Worm (Caenorhabditis elegans) whole organism, L4 larva: ENCODE measurements around the gene C36E6.8.

Source experiments
- F10B5.3 ChIP-seq: sonication (generic microtip); optimal IDR thresholded peaks from 2 replicates; lab custom pipeline; 2016; ENCODE audit warnings: mild to moderate bottlenecking, missing genetic modification characterization, missing compliant biosample characterization
- F44E2.7 ChIP-seq: fragments of 200-800 bp; sonication (Bioruptor generic); IDR thresholded peaks from 2 replicates; pipeline ENCODE4 v2.1.2; 2022; ENCODE audit warnings: missing genetic modification characterization, missing compliant biosample characterization
- F49E8.2 ChIP-seq: sonication (generic microtip); optimal IDR thresholded peaks from 2 replicates; lab custom pipeline; 2016; ENCODE audit warnings: missing compliant biosample characterization, mild to moderate bottlenecking, missing genetic modification characterization, borderline replicate concordance
- T20F7.1 ChIP-seq: fragments of 200-800 bp; sonication (Bioruptor generic); optimal IDR thresholded peaks from 2 replicates; lab custom pipeline; 2018; ENCODE audit warnings: mild to moderate bottlenecking, missing genetic modification characterization, missing compliant biosample characterization
- Y105C5A.15 ChIP-seq: fragments of 200-800 bp; sonication (Bioruptor generic); IDR thresholded peaks from 2 replicates; pipeline ENCODE4 v1.3.6; 2022; ENCODE audit warnings: missing genetic modification characterization, missing compliant biosample characterization
- Y48G9A.11 ChIP-seq: fragments of 200-800 bp; sonication (Bioruptor generic); IDR thresholded peaks from 2 replicates; pipeline ENCODE4 v1.3.6; 2022; ENCODE audit warnings: missing genetic modification reagents, missing genetic modification characterization, missing compliant biosample characterization
- aha-1 ChIP-seq: fragments of 150-350 bp; peaks from one replicate; lab custom pipeline; 2014; ENCODE audit warnings: missing biosample characterization, missing genetic modification characterization
- aly-2 ChIP-seq: sonication (generic microtip); optimal IDR thresholded peaks from 2 replicates; lab custom pipeline; 2018; ENCODE audit warnings: missing biosample characterization, missing genetic modification characterization
- arid-1 ChIP-seq: fragments of 200-800 bp; sonication (Bioruptor generic); conservative IDR thresholded peaks from 2 replicates; pipeline ENCODE4 v1.3.6; 2022; ENCODE audit warnings: missing genetic modification reagents, missing genetic modification characterization, missing compliant biosample characterization
- ceh-28 ChIP-seq: fragments of 150-350 bp; optimal IDR thresholded peaks from 2 replicates; lab custom pipeline; 2014; ENCODE audit warnings: missing biosample characterization, missing genetic modification reagents, missing genetic modification characterization
- ceh-32 ChIP-seq: sonication (generic microtip); optimal IDR thresholded peaks from 2 replicates; lab custom pipeline; 2016; ENCODE audit warnings: mild to moderate bottlenecking, missing genetic modification characterization, missing compliant biosample characterization; ENCODE audit not compliant: poor library complexity
- ceh-44 ChIP-seq: fragments of 200-800 bp; sonication (Bioruptor generic); IDR thresholded peaks from 2 replicates; pipeline ENCODE4 v1.3.6; 2022; ENCODE audit warnings: missing genetic modification reagents, missing genetic modification characterization, missing compliant biosample characterization
- ceh-82 ChIP-seq: sonication (generic microtip); optimal IDR thresholded peaks from 2 replicates; lab custom pipeline; 2017; ENCODE audit warnings: missing biosample characterization, missing genetic modification characterization
- cey-2 ChIP-seq: sonication (generic microtip); optimal IDR thresholded peaks from 3 replicates; lab custom pipeline; 2017; ENCODE audit warnings: missing genetic modification characterization, mild to moderate bottlenecking, missing compliant biosample characterization, antibody characterized with exemption, borderline replicate concordance; ENCODE audit not compliant: insufficient read depth
- daf-12 ChIP-seq: fragments of 150-350 bp; optimal IDR thresholded peaks from 2 replicates; lab custom pipeline; 2014; ENCODE audit warnings: missing biosample characterization, missing genetic modification reagents, missing genetic modification characterization
- daf-19 ChIP-seq: fragments of 200-800 bp; sonication (Bioruptor generic); conservative IDR thresholded peaks from 2 replicates; pipeline ENCODE4 v1.3.6; 2022; ENCODE audit warnings: missing genetic modification characterization, missing compliant biosample characterization
- dmd-6 ChIP-seq: fragments of 200-800 bp; sonication (Bioruptor generic); IDR thresholded peaks from 2 replicates; pipeline ENCODE4 v1.3.6; 2022; ENCODE audit warnings: missing genetic modification reagents, missing genetic modification characterization, missing compliant biosample characterization
- dmd-9 ChIP-seq: fragments of 200-800 bp; sonication (Bioruptor generic); IDR thresholded peaks from 2 replicates; pipeline ENCODE4 v1.3.6; 2022; ENCODE audit warnings: missing genetic modification reagents, missing genetic modification characterization, missing compliant biosample characterization
- dve-1 ChIP-seq: sonication (generic microtip); optimal IDR thresholded peaks from 2 replicates; lab custom pipeline; 2017; ENCODE audit warnings: antibody characterized with exemption, mild to moderate bottlenecking, missing genetic modification characterization, missing compliant biosample characterization; ENCODE audit not compliant: insufficient read depth
- fos-1 ChIP-seq: fragments of 150-350 bp; optimal IDR thresholded peaks from 2 replicates; lab custom pipeline; 2014; ENCODE audit warnings: missing biosample characterization, missing genetic modification characterization
- gei-8 ChIP-seq: fragments of 200-800 bp; sonication (Bioruptor generic); optimal IDR thresholded peaks from 2 replicates; lab custom pipeline; 2018; ENCODE audit warnings: mild to moderate bottlenecking, missing genetic modification characterization, missing compliant biosample characterization
- hif-1 ChIP-seq, 2 experiments: sonication (generic microtip); optimal IDR thresholded peaks; 2 replicates each; lab custom pipeline; 2016 to 2017; ENCODE audit warnings: missing compliant biosample characterization in 2 of 2, missing genetic modification characterization in 2 of 2, missing genetic modification reagents in 2 of 2, missing genotype in 2 of 2, mild to moderate bottlenecking in 1 of 2
- hlh-11 ChIP-seq: fragments of 200-800 bp; sonication (Bioruptor generic); optimal IDR thresholded peaks from 2 replicates; lab custom pipeline; 2018; ENCODE audit warnings: mild to moderate bottlenecking, missing genetic modification characterization, missing compliant biosample characterization
- hlh-30 ChIP-seq: sonication (generic microtip); optimal IDR thresholded peaks from 2 replicates; lab custom pipeline; 2017; ENCODE audit warnings: antibody characterized with exemption, mild to moderate bottlenecking, missing genetic modification characterization, missing compliant biosample characterization; ENCODE audit not compliant: insufficient read depth
- lin-1 ChIP-seq: fragments of 200-800 bp; sonication (Bioruptor generic); IDR thresholded peaks from 2 replicates; pipeline ENCODE4 v1.3.6; 2022; ENCODE audit warnings: missing genetic modification reagents, missing genetic modification characterization, missing compliant biosample characterization
- madf-5 ChIP-seq, 2 experiments: fragments of 200-800 bp; sonication (Bioruptor generic); IDR thresholded peaks; 2 replicates each; pipeline ENCODE4 v1.3.6; 2022; ENCODE audit warnings: missing compliant biosample characterization in 2 of 2, missing genetic modification characterization in 2 of 2
- madf-9 ChIP-seq: fragments of 200-800 bp; sonication (Bioruptor generic); conservative IDR thresholded peaks from 2 replicates; pipeline ENCODE4 v1.3.6; 2022; ENCODE audit warnings: missing genetic modification reagents, missing genetic modification characterization, missing compliant biosample characterization
- mdl-1 ChIP-seq, 2 experiments: fragments of 150-350 bp in 1 of 2; sonication (generic microtip) in 1 of 2; optimal IDR thresholded peaks; 2 replicates each; lab custom pipeline; 2014 to 2017; ENCODE audit warnings: missing biosample characterization in 2 of 2, missing genetic modification characterization in 2 of 2
- mdt-29 ChIP-seq: fragments of 200-800 bp; sonication (Bioruptor generic); IDR thresholded peaks from 2 replicates; pipeline ENCODE4 v1.3.6; 2022; ENCODE audit warnings: missing genetic modification reagents, missing genetic modification characterization, missing compliant biosample characterization
- mes-2 ChIP-seq: sonication (generic microtip); optimal IDR thresholded peaks from 2 replicates; lab custom pipeline; 2016; ENCODE audit warnings: missing genotype, mild to moderate bottlenecking, missing genetic modification characterization, missing compliant biosample characterization; ENCODE audit not compliant: poor library complexity, severe bottlenecking
- nhr-10 ChIP-seq: fragments of 150-350 bp; optimal IDR thresholded peaks from 2 replicates; lab custom pipeline; 2014; ENCODE audit warnings: missing biosample characterization, missing genetic modification characterization
- nhr-111 ChIP-seq: fragments of 200-800 bp; sonication (Bioruptor generic); optimal IDR thresholded peaks from 2 replicates; lab custom pipeline; 2018; ENCODE audit warnings: mild to moderate bottlenecking, missing genetic modification characterization, missing compliant biosample characterization
- nhr-25 ChIP-seq: sonication (generic microtip); optimal IDR thresholded peaks from 2 replicates; lab custom pipeline; 2017; ENCODE audit warnings: missing genetic modification characterization, mild to moderate bottlenecking, missing compliant biosample characterization, antibody characterized with exemption, moderate library complexity, borderline replicate concordance; ENCODE audit not compliant: insufficient read depth
- nhr-28 ChIP-seq: fragments of 150-350 bp; optimal IDR thresholded peaks from 2 replicates; lab custom pipeline; 2014; ENCODE audit warnings: missing biosample characterization, missing genetic modification characterization
- nhr-41 ChIP-seq: fragments of 200-800 bp; sonication (Bioruptor generic); IDR thresholded peaks from 2 replicates; pipeline ENCODE4 v1.3.6; 2022; ENCODE audit warnings: missing genetic modification reagents, missing genetic modification characterization, missing compliant biosample characterization
- nhr-42 ChIP-seq: fragments of 200-800 bp; sonication (Bioruptor generic); IDR thresholded peaks from 2 replicates; pipeline ENCODE4 v1.3.6; 2022; ENCODE audit warnings: missing genetic modification characterization, missing compliant biosample characterization
- nhr-6 ChIP-seq: fragments of 150-350 bp; optimal IDR thresholded peaks from 2 replicates; lab custom pipeline; 2014; ENCODE audit warnings: missing biosample characterization, missing genetic modification characterization
- nhr-76 ChIP-seq: fragments of 150-350 bp; optimal IDR thresholded peaks from 2 replicates; lab custom pipeline; 2014; ENCODE audit warnings: missing biosample characterization, missing genetic modification characterization
- pha-4 ChIP-seq, 2 experiments: fragments of 150-350 bp in 1 of 2; fragments of 200-800 bp in 1 of 2; sonication (Bioruptor generic) in 1 of 2; IDR thresholded peaks in 1 of 2; optimal IDR thresholded peaks in 1 of 2; 2 replicates each; pipeline versions ENCODE4 v1.3.6 to Lab custom; 2014 to 2022; ENCODE audit warnings: missing genetic modification characterization in 2 of 2, missing genetic modification reagents in 2 of 2, missing biosample characterization in 1 of 2, missing compliant biosample characterization in 1 of 2
- rbr-2 ChIP-seq: sonication (generic microtip); optimal IDR thresholded peaks from 2 replicates; lab custom pipeline; 2016; ENCODE audit warnings: missing genotype, missing genetic modification characterization, missing compliant biosample characterization
- saeg-2 ChIP-seq: fragments of 200-800 bp; sonication (Bioruptor generic); IDR thresholded peaks from 2 replicates; pipeline ENCODE4 v1.3.6; 2022; ENCODE audit warnings: missing genetic modification reagents, missing genetic modification characterization, missing compliant biosample characterization
- sdz-12 ChIP-seq: fragments of 200-800 bp; sonication (Bioruptor generic); optimal IDR thresholded peaks from 2 replicates; lab custom pipeline; 2018; ENCODE audit warnings: mild to moderate bottlenecking, missing genetic modification characterization, missing compliant biosample characterization
- set-16 ChIP-seq: fragments of 200-800 bp; sonication (Bioruptor generic); IDR thresholded peaks from 2 replicates; pipeline ENCODE4 v1.3.6; 2022; ENCODE audit warnings: missing genetic modification reagents, missing genetic modification characterization, missing compliant biosample characterization
- snpc-1.2 ChIP-seq: fragments of 200-800 bp; sonication (Bioruptor generic); IDR thresholded peaks from 2 replicates; pipeline ENCODE4 v1.3.6; 2022; ENCODE audit warnings: missing genetic modification reagents, missing genetic modification characterization, missing compliant biosample characterization
- spr-1 ChIP-seq: sonication (generic microtip); optimal IDR thresholded peaks from 2 replicates; lab custom pipeline; 2016; ENCODE audit warnings: mild to moderate bottlenecking, missing genetic modification characterization, missing compliant biosample characterization
- tag-97 ChIP-seq: fragments of 200-800 bp; sonication (Bioruptor generic); IDR thresholded peaks from 2 replicates; pipeline ENCODE4 v1.3.6; 2022; ENCODE audit warnings: missing genetic modification characterization, missing compliant biosample characterization
- zag-1 ChIP-seq: fragments of 150-350 bp; optimal IDR thresholded peaks from 2 replicates; lab custom pipeline; 2014; ENCODE audit warnings: missing biosample characterization, missing genetic modification characterization
- zfp-2 ChIP-seq: sonication (generic microtip); optimal IDR thresholded peaks from 2 replicates; lab custom pipeline; 2016; ENCODE audit warnings: mild to moderate bottlenecking, missing genetic modification characterization, missing compliant biosample characterization
- zip-11 ChIP-seq: fragments of 200-800 bp; sonication (Bioruptor generic); IDR thresholded peaks from 2 replicates; pipeline ENCODE4 v1.3.6; 2022; ENCODE audit warnings: missing genetic modification characterization, missing compliant biosample characterization
- ztf-7 ChIP-seq: fragments of 150-350 bp; optimal IDR thresholded peaks from 2 replicates; lab custom pipeline; 2014; ENCODE audit warnings: missing biosample characterization, missing genetic modification characterization

Gene C36E6.8

DNA sequence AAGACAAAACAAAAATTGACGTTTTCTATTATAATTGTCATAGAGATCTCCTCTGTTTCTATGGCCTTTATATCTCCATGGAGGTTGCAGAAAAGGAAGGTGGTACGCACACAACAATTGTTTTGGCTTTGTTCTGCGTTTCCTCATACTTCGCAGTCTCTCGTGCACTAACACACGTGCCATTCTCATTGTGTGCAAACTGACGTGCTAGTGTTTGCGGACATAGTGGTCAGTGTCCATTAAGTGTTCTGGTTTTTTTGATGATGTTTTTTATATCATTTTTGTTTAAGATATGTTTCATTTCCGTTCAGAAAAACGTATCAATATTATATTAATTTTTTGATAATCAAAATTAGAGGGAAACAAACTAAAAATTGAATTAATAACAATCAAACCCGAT, 12.9 kb downstream of the C36E6.8 start, which contains the start of gene C36E6.2 (continued):
- TF ChIP-seq nhr-76 (tag; lab: Kevin White, UChicago) (no peak), ztf-7 (peak; percentile 69), daf-19 (GFP tag; lab: Robert Waterston, UW) (no peak), aly-2 (tag; lab: Kevin White, UChicago) (no peak), ceh-28 (tag; lab: Kevin White, UChicago) (no peak), mdt-29 (GFP tag; lab: Robert Waterston, UW) (no peak), ceh-32 (no peak), nhr-111 (no peak), mdl-1 (tag; optimal IDR thresholded peaks at IDR 0.05; lab: Kevin White, UChicago) (peak; percentile 97 to 99), nhr-42 (no peak), zag-1 (tag; lab: Kevin White, UChicago) (no peak), ceh-44 (GFP tag; lab: Robert Waterston, UW) (no peak), gei-8 (GFP tag; lab: Kevin White, UChicago) (no peak), F44E2.7 (GFP tag; lab: Robert Waterston, UW) (no peak), spr-1 (peak; percentile 1), lin-1 (GFP tag; lab: Robert Waterston, UW) (no peak), aha-1 (peak; percentile 99), zip-11 (GFP tag; lab: Robert Waterston, UW) (no peak), rbr-2 (tag; lab: Kevin White, UChicago) (peak; percentile 58), saeg-2 (no peak), nhr-28 (tag; lab: Kevin White, UChicago) (peak; percentile 74), cey-2 (tag; lab: Kevin White, UChicago) (no peak), mes-2 (peak; percentile 79), hlh-30 (peak; percentile 99), fos-1 (tag; lab: Kevin White, UChicago) (no peak), nhr-41 (GFP tag; lab: Robert Waterston, UW) (no peak), tag-97 (no peak), madf-9 (GFP tag; lab: Robert Waterston, UW) (no peak), set-16 (GFP tag; lab: Robert Waterston, UW) (no peak), arid-1 (no peak), daf-12 (no peak), T20F7.1 (GFP tag; lab: Kevin White, UChicago) (peak; percentile 24), nhr-25 (tag; lab: Kevin White, UChicago) (peak; percentile 77), dmd-6 (peak; percentile 45), pha-4 (GFP tag; IDR thresholded peaks at IDR 0.05; lab: Robert Waterston, UW) (no peak), pha-4 (tag; optimal IDR thresholded peaks at IDR 0.05; lab: Kevin White, UChicago) (peak; percentile 69), dmd-9 (GFP tag; lab: Robert Waterston, UW) (no peak), Y105C5A.15 (GFP tag; lab: Robert Waterston, UW) (no peak), sdz-12 (GFP tag; lab: Kevin White, UChicago) (no peak), F10B5.3 (tag; lab: Kevin White, UChicago) (peak; percentile 21), hif-1 (tag; optimal IDR thresholded peaks at IDR 0.05; lab: Kevin White, UChicago) (peak in 1 of 2 experiments; percentile 89), snpc-1.2 (GFP tag; lab: Robert Waterston, UW) (no peak), hlh-11 (tag; lab: Kevin White, UChicago) (peak; percentile 67), ceh-82 (no peak), F49E8.2 (tag; lab: Kevin White, UChicago) (no peak), dve-1 (tag; lab: Kevin White, UChicago) (peak; percentile 86), zfp-2 (tag; lab: Kevin White, UChicago) (no peak), madf-5 (GFP tag; IDR thresholded peaks at IDR 0.05; lab: Robert Waterston, UW) (no peak), Y48G9A.11 (no peak), nhr-10 (tag; lab: Kevin White, UChicago) (no peak), nhr-6 (tag; lab: Kevin White, UChicago) (peak; percentile 50)
